Fruit fly (Drosophila melanogaster): Measurements from ENCODE around the gene ntc.

The ntc gene

dm6 chr3L:3797681-3798080, 8.6 kb downstream of the ntc start (continued):
- TF ChIP-seq Gug (GFP tag; IDR thresholded peaks at IDR 0.05) (no peak), da (GFP tag; optimal IDR thresholded peaks at IDR 0.05) (no peak), CG12659 (GFP tag; optimal IDR thresholded peaks at IDR 0.05) (no peak), lola (GFP tag; optimal IDR thresholded peaks at IDR 0.05) (no peak), mirr (GFP tag; optimal IDR thresholded peaks at IDR 0.05) (no peak), Abd-B (GFP tag; optimal IDR thresholded peaks at IDR 0.05) (peak; percentile 9), CG10543 (GFP tag; optimal IDR thresholded peaks at IDR 0.05) (no peak), ci (GFP tag; IDR thresholded peaks at IDR 0.05) (0 out of 3 replicates have a peak, but pooled peaks have one; percentile 40), NfI (GFP tag; optimal IDR thresholded peaks at IDR 0.05) (peak; percentile 18), dmrt99B (tag; optimal IDR thresholded peaks at IDR 0.05) (peak; percentile 2), HmgD (GFP tag; optimal IDR thresholded peaks at IDR 0.05) (no peak), slou (GFP tag; optimal IDR thresholded peaks at IDR 0.05) (no peak), CG8290 (GFP tag; optimal IDR thresholded peaks at IDR 0.05) (no peak), CG8290 (tag; optimal IDR thresholded peaks at IDR 0.05) (peak in 1 of 2 experiments; percentile 59), CG8478 (optimal IDR thresholded peaks at IDR 0.05) (no peak), sob (GFP tag; IDR thresholded peaks at IDR 0.05) (0 out of 2 replicates have a peak, but pooled peaks have one; percentile 24), gt (GFP tag; IDR thresholded peaks at IDR 0.05) (no peak), Sox102F (GFP tag; optimal IDR thresholded peaks at IDR 0.05) (peak; percentile 37), chm (GFP tag; IDR thresholded peaks at IDR 0.05) (no peak), Fer3 (tag; optimal IDR thresholded peaks at IDR 0.05) (no peak), CG2120 (GFP tag; optimal IDR thresholded peaks at IDR 0.05) (peak; percentile 26), Mrtf (GFP tag; IDR thresholded peaks at IDR 0.05) (no peak), lab (GFP tag; optimal IDR thresholded peaks at IDR 0.05) (peak; percentile 4), CG30403 (GFP tag; optimal IDR thresholded peaks at IDR 0.05) (peak; percentile 17), Oli (tag; optimal IDR thresholded peaks at IDR 0.05) (peak; percentile 6), Rfx (GFP tag; IDR thresholded peaks at IDR 0.05) (0 out of 2 replicates have a peak, but pooled peaks have one; percentile 12), Hr51 (GFP tag; optimal IDR thresholded peaks at IDR 0.05) (peak in 1 of 2 experiments; percentile 15), inv (GFP tag; IDR thresholded peaks at IDR 0.05; ENCODE audit: partially characterized antibody) (no peak), grau (tag; optimal IDR thresholded peaks at IDR 0.05) (peak; percentile 9)

- TF ChIP-seq CG4424 (GFP tag; optimal IDR thresholded peaks at IDR 0.05) (peak; percentile 31), Xrp1 (GFP tag; IDR thresholded peaks at IDR 0.05) (no peak), CG16779 (GFP tag; IDR thresholded peaks at IDR 0.05) (0 out of 2 replicates have a peak, but pooled peaks have one; percentile 36), CG13775 (GFP tag; optimal IDR thresholded peaks at IDR 0.05) (no peak), CG32767 (GFP tag; IDR thresholded peaks at IDR 0.05) (no peak), Hey (tag; optimal IDR thresholded peaks at IDR 0.05) (no peak), zfh1 (GFP tag; IDR thresholded peaks at IDR 0.05) (peak; percentile 54; the same call in 1 of the 3 replicates), ara (GFP tag; IDR thresholded peaks at IDR 0.05) (0 out of 2 replicates have a peak, but pooled peaks have one; percentile 7), pita (GFP tag; optimal IDR thresholded peaks at IDR 0.05) (no peak), phol (tag; optimal IDR thresholded peaks at IDR 0.05) (no peak), CG9932 (GFP tag; IDR thresholded peaks at IDR 0.05) (peak; percentile 28; the same call in 1 of the 2 replicates), Sox102F (GFP tag; optimal IDR thresholded peaks at IDR 0.05) (peak; percentile 15), CG18476 (GFP tag; optimal IDR thresholded peaks at IDR 0.05) (no peak), Drgx (GFP tag; IDR thresholded peaks at IDR 0.05) (no peak), sens (GFP tag) (peak; percentile 76), CG31365 (tag; optimal IDR thresholded peaks at IDR 0.05) (no peak), CG4404 (GFP tag; IDR thresholded peaks at IDR 0.05) (peak; percentile 16; the same call in 1 of the 2 replicates), dysf (GFP tag; IDR thresholded peaks at IDR 0.05) (peak; percentile 52), CG30403 (GFP tag; optimal IDR thresholded peaks at IDR 0.05) (peak; percentile 23), CG3847 (GFP tag; IDR thresholded peaks at IDR 0.05) (peak; percentile 5; the same call in 1 of the 2 replicates), chif (GFP tag; optimal IDR thresholded peaks at IDR 0.05) (peak in 1 of 2 experiments; percentile 7), Ada2b (GFP tag; IDR thresholded peaks at IDR 0.05) (0 out of 2 replicates have a peak, but pooled peaks have one; percentile 4), nau (GFP tag; optimal IDR thresholded peaks at IDR 0.05) (no peak), CG8388 (GFP tag; optimal IDR thresholded peaks at IDR 0.05) (peak; percentile 38)
These were observed 15.1 kb downstream of the ntc start for dm6 chr3L:3791043-3791682.
